Worm (Caenorhabditis elegans): ENCODE measurements around the gene srxa-2.

Gene srxa-2

DNA sequence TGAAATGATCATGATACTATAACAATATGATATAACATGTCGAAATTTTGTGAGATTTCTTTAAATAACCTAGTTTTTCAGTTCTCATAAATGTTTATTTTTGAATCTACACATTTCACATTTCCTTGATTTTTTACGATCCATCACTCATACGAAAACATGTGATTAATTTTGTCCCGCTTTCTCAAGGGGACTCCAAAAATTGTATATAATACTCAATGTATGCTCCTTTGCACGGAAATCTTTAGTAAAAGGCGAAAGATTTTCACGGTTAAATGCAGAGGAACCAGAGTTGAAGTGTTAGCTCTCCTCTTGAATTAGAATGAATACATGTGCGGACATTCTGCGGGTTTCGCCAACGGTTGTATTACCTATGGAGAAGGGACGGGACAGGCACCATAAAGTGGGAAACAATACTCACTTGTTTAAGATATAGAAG, 41.2 kb downstream of the srxa-2 start:
- TF ChIP-seq W03F9.2 (tag; optimal IDR thresholded peaks at IDR 0.05) (no peak), dao-5 (tag; optimal IDR thresholded peaks at IDR 0.05) (no peak), him-1 (tag; optimal IDR thresholded peaks at IDR 0.05) (no peak)

DNA sequence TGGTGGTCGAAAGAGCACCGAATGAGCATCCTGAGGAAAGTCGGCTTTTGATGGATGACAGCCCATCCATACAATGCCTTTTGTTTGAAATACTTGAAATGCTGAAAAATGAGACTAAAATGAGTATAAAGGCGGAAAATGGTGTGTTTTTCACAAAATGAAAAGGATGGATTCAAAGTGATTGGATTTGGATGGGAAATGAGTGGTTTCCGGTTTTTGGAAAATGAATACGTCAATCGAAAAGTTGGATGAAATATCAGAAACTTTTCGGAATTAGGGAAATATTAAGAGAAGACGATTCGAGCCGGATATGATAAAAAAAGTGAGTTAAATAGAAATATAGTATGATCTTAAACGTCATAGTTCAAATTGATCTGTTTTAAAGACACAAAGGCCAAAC, 44.2 kb downstream of the srxa-2 start, which contains the start of gene F38E11.6:
Gene F38E11.6 (minus strand): TSS at position 101 of the 400 bp plus-strand sequence.
- no peak for TF ChIP-seq W03F9.2 (tag; optimal IDR thresholded peaks at IDR 0.05)
- no peak for TF ChIP-seq him-1 (tag; optimal IDR thresholded peaks at IDR 0.05)
- no peak for TF ChIP-seq dao-5 (tag; optimal IDR thresholded peaks at IDR 0.05)

DNA sequence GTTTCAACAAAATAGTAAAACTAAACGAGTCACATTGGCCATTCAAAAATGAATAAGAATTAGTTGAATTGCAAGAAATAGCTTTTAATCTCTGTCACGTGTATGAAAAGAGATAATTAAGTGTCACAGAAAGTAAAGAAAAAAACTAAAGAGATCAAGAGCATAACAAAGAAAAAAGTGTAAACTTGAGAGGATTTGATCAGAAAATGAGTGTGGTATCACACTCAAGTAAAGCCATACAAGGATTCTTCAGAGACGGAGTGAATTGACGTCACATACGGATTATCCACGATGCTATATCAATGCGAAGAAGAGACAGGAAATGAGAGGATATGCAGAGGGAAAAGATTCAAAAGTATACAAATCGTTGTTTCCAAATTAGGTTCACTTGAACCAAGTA, 46.1 kb downstream of the srxa-2 start:
- TF ChIP-seq dao-5 (tag; optimal IDR thresholded peaks at IDR 0.05), result no peak
- TF ChIP-seq W03F9.2 (tag; optimal IDR thresholded peaks at IDR 0.05), result no peak
- TF ChIP-seq him-1 (tag; optimal IDR thresholded peaks at IDR 0.05), result no peak

All from whole organism, L4/young adult.